Worm (Caenorhabditis elegans): ENCODE data around the gene cal-5.

cal-5 gene

ce11 chrX:5100738-5101379, 23.1 kb upstream of the cal-5 start, which contains the start of gene vit-2:
Gene vit-2, plus strand, starts transcription at chrX:5101042.
- no peak for TF ChIP-seq flt-1 (GFP tag; IDR thresholded peaks at IDR 0.05)
- no peak for TF ChIP-seq cog-1 (tag; optimal IDR thresholded peaks at IDR 0.05)
- no peak for TF ChIP-seq med-1 (GFP tag; optimal IDR thresholded peaks at IDR 0.05; ENCODE audit: insufficient read depth)
- no peak for TF ChIP-seq tab-1 (GFP tag; IDR thresholded peaks at IDR 0.05)

- no peak for TF ChIP-seq klf-2 (GFP tag; conservative IDR thresholded peaks at IDR 0.05)
- TF ChIP-seq med-1 (GFP tag; optimal IDR thresholded peaks at IDR 0.05; ENCODE audit: insufficient read depth) = no peak
- TF ChIP-seq T22C8.4 (GFP tag; IDR thresholded peaks at IDR 0.05) = no peak
- TF ChIP-seq tab-1 (GFP tag; IDR thresholded peaks at IDR 0.05) = no peak
- no peak for TF ChIP-seq ztf-29 (GFP tag; IDR thresholded peaks at IDR 0.05)
- TF ChIP-seq ztf-23 (GFP tag; IDR thresholded peaks at IDR 0.05) = no peak
- no peak for TF ChIP-seq flt-1 (GFP tag; IDR thresholded peaks at IDR 0.05)
- TF ChIP-seq ref-1 (GFP tag; conservative IDR thresholded peaks at IDR 0.05) = no peak
Observed at ce11 chrX:5098935-5099334, 21.2 kb upstream of the cal-5 start.

- TF ChIP-seq ref-1 (GFP tag; conservative IDR thresholded peaks at IDR 0.05) (no peak), klf-2 (GFP tag; conservative IDR thresholded peaks at IDR 0.05) (no peak), tab-1 (GFP tag; IDR thresholded peaks at IDR 0.05) (no peak), flt-1 (GFP tag; IDR thresholded peaks at IDR 0.05) (no peak), T22C8.4 (GFP tag; IDR thresholded peaks at IDR 0.05) (no peak)
Observed at ce11 chrX:5096967-5097366, 19.2 kb upstream of the cal-5 start, which contains the start of gene acn-1. Gene acn-1, minus strand, starts transcription at chrX:5097067.

ce11 chrX:5093997-5094396, 16.2 kb upstream of the cal-5 start:
- TF ChIP-seq cog-1 (tag; optimal IDR thresholded peaks at IDR 0.05) (no peak), ztf-29 (GFP tag; IDR thresholded peaks at IDR 0.05) (no peak), med-1 (GFP tag; optimal IDR thresholded peaks at IDR 0.05; ENCODE audit: insufficient read depth) (no peak)

ce11 chrX:5087366-5087891, 9.7 kb upstream of the cal-5 start, which contains the start of gene pnk-4:
Gene pnk-4, plus strand, starts transcription at chrX:5087841.
- TF ChIP-seq ztf-29 (GFP tag; IDR thresholded peaks at IDR 0.05) (no peak), cog-1 (tag; optimal IDR thresholded peaks at IDR 0.05) (no peak)

ce11 chrX:5086212-5086611, 8.5 kb upstream of the cal-5 start:
- TF ChIP-seq flt-1 (GFP tag; IDR thresholded peaks at IDR 0.05) (no peak), med-1 (GFP tag; optimal IDR thresholded peaks at IDR 0.05; ENCODE audit: insufficient read depth) (no peak), ref-1 (GFP tag; conservative IDR thresholded peaks at IDR 0.05) (no peak), cog-1 (tag; optimal IDR thresholded peaks at IDR 0.05) (no peak), klf-2 (GFP tag; conservative IDR thresholded peaks at IDR 0.05) (no peak), tab-1 (GFP tag; IDR thresholded peaks at IDR 0.05) (no peak)

ce11 chrX:5085465-5085864, 7.7 kb upstream of the cal-5 start:
- peak; percentile 96 for TF ChIP-seq klf-2 (GFP tag; conservative IDR thresholded peaks at IDR 0.05)
- TF ChIP-seq ztf-23 (GFP tag; IDR thresholded peaks at IDR 0.05) = peak; percentile 97
- TF ChIP-seq tab-1 (GFP tag; IDR thresholded peaks at IDR 0.05) = peak; percentile 97
- peak; percentile 90 for TF ChIP-seq ref-1 (GFP tag; conservative IDR thresholded peaks at IDR 0.05)
- peak; percentile 82 for TF ChIP-seq med-1 (GFP tag; optimal IDR thresholded peaks at IDR 0.05; ENCODE audit: insufficient read depth)
- TF ChIP-seq T22C8.4 (GFP tag; IDR thresholded peaks at IDR 0.05) = peak; percentile 96
- TF ChIP-seq cog-1 (tag; optimal IDR thresholded peaks at IDR 0.05) = peak; percentile 99
- TF ChIP-seq ztf-29 (GFP tag; IDR thresholded peaks at IDR 0.05) = peak; percentile 99
- peak; percentile 97 for TF ChIP-seq flt-1 (GFP tag; IDR thresholded peaks at IDR 0.05)

- TF ChIP-seq med-1 (GFP tag; optimal IDR thresholded peaks at IDR 0.05; ENCODE audit: insufficient read depth) = no peak
- no peak for TF ChIP-seq cog-1 (tag; optimal IDR thresholded peaks at IDR 0.05)
- no peak for TF ChIP-seq tab-1 (GFP tag; IDR thresholded peaks at IDR 0.05)
Observed at ce11 chrX:5084495-5084894, 6.7 kb upstream of the cal-5 start, which contains the start of gene ets-5. Gene ets-5, minus strand, starts transcription at chrX:5084526.

ce11 chrX:5084080-5084479, 6.3 kb upstream of the cal-5 start:
- TF ChIP-seq tab-1 (GFP tag; IDR thresholded peaks at IDR 0.05) (no peak), med-1 (GFP tag; optimal IDR thresholded peaks at IDR 0.05; ENCODE audit: insufficient read depth) (no peak), ztf-23 (GFP tag; IDR thresholded peaks at IDR 0.05) (no peak), klf-2 (GFP tag; conservative IDR thresholded peaks at IDR 0.05) (no peak), ztf-29 (GFP tag; IDR thresholded peaks at IDR 0.05) (no peak), T22C8.4 (GFP tag; IDR thresholded peaks at IDR 0.05) (no peak), ref-1 (GFP tag; conservative IDR thresholded peaks at IDR 0.05) (no peak), flt-1 (GFP tag; IDR thresholded peaks at IDR 0.05) (no peak), cog-1 (tag; optimal IDR thresholded peaks at IDR 0.05) (no peak)

ce11 chrX:5079297-5079696, 1.5 kb upstream of the cal-5 start:
- no peak for TF ChIP-seq ztf-23 (GFP tag; IDR thresholded peaks at IDR 0.05)
- no peak for TF ChIP-seq tab-1 (GFP tag; IDR thresholded peaks at IDR 0.05)
- TF ChIP-seq flt-1 (GFP tag; IDR thresholded peaks at IDR 0.05) = no peak
- no peak for TF ChIP-seq ztf-29 (GFP tag; IDR thresholded peaks at IDR 0.05)
- no peak for TF ChIP-seq klf-2 (GFP tag; conservative IDR thresholded peaks at IDR 0.05)
- TF ChIP-seq med-1 (GFP tag; optimal IDR thresholded peaks at IDR 0.05; ENCODE audit: insufficient read depth) = no peak
- TF ChIP-seq cog-1 (tag; optimal IDR thresholded peaks at IDR 0.05) = no peak
- TF ChIP-seq T22C8.4 (GFP tag; IDR thresholded peaks at IDR 0.05) = no peak
- TF ChIP-seq ref-1 (GFP tag; conservative IDR thresholded peaks at IDR 0.05) = no peak
